Fruit fly (Drosophila melanogaster) whole organism, embryonic: ENCODE measurements around the gene haf.

Source experiments
- Abd-B ChIP-seq: fragments of 200-800 bp; sonication (Bioruptor generic); optimal IDR thresholded peaks from 2 replicates; lab custom pipeline; 2018; ENCODE audit warnings: missing biosample characterization, mild to moderate bottlenecking, missing genetic modification characterization, moderate library complexity
- CG11696 ChIP-seq: fragments of 200-800 bp; sonication (Bioruptor generic); IDR thresholded peaks from 2 replicates; pipeline ENCODE4 v1.3.6; 2022; ENCODE audit warnings: missing biosample characterization, missing genetic modification characterization
- CG12942 ChIP-seq: fragments of 200-800 bp; sonication (Bioruptor generic); optimal IDR thresholded peaks from 3 replicates; lab custom pipeline; 2016; ENCODE audit warnings: missing biosample characterization, missing genetic modification characterization
- CG13287 ChIP-seq: fragments of 200-800 bp; sonication (Bioruptor generic); IDR thresholded peaks from 2 replicates; pipeline ENCODE4 v1.3.6; 2022; ENCODE audit warnings: missing biosample characterization, missing genetic modification characterization; ENCODE audit not compliant: partially characterized antibody
- CG14965 ChIP-seq: fragments of 200-800 bp; sonication (Bioruptor generic); optimal IDR thresholded peaks from 2 replicates; lab custom pipeline; 2016; ENCODE audit warnings: missing biosample characterization, missing genetic modification characterization, borderline replicate concordance
- CG15514 ChIP-seq: fragments of 200-800 bp; sonication (Bioruptor generic); optimal IDR thresholded peaks from 3 replicates; lab custom pipeline; 2017; ENCODE audit warnings: missing biosample characterization, missing genetic modification characterization, mild to moderate bottlenecking, moderate library complexity, missing genetic modification reagents
- CG18011 ChIP-seq: fragments of 200-800 bp; sonication (Bioruptor generic); optimal IDR thresholded peaks from 2 replicates; lab custom pipeline; 2017; ENCODE audit warnings: missing biosample characterization, missing genetic modification characterization, mild to moderate bottlenecking, moderate library complexity, missing genotype
- CG18262 ChIP-seq: fragments of 200-800 bp; optimal IDR thresholded peaks from 3 replicates; lab custom pipeline; 2019; ENCODE audit warnings: missing biosample characterization, mild to moderate bottlenecking, missing genetic modification characterization, moderate library complexity
- CG2202 ChIP-seq: fragments of 200-800 bp; sonication (Bioruptor generic); optimal IDR thresholded peaks from 2 replicates; lab custom pipeline; 2018; ENCODE audit warnings: missing biosample characterization, mild to moderate bottlenecking, missing genetic modification characterization
- CG2889 ChIP-seq: fragments of 200-800 bp; sonication (Bioruptor generic); IDR thresholded peaks from 3 replicates; pipeline ENCODE4 v1.3.6; 2022; ENCODE audit warnings: missing biosample characterization, missing genetic modification characterization
- CG31441 ChIP-seq: fragments of 200-800 bp; sonication (Bioruptor generic); IDR thresholded peaks from 2 replicates; pipeline ENCODE4 v1.3.6; 2022; ENCODE audit warnings: missing biosample characterization, missing genetic modification characterization
- CG32772 ChIP-seq: fragments of 200-800 bp; sonication (Bioruptor generic); IDR thresholded peaks from 2 replicates; pipeline ENCODE4 v1.3.6; 2022; ENCODE audit warnings: missing biosample characterization, missing genetic modification characterization
- CG4424 ChIP-seq: fragments of 200-800 bp; sonication (Bioruptor generic); optimal IDR thresholded peaks from 3 replicates; lab custom pipeline; 2016; ENCODE audit warnings: missing biosample characterization, missing genetic modification characterization
- CG5953 ChIP-seq: fragments of 200-800 bp; sonication (Bioruptor generic); IDR thresholded peaks from 2 replicates; pipeline ENCODE4 v1.3.6; 2022; ENCODE audit warnings: missing biosample characterization, missing genetic modification characterization
- CG7928 ChIP-seq: fragments of 200-800 bp; sonication (Bioruptor generic); optimal IDR thresholded peaks from 2 replicates; lab custom pipeline; 2017; ENCODE audit warnings: missing biosample characterization, mild to moderate bottlenecking, missing genetic modification characterization
- CoRest ChIP-seq: fragments of 200-800 bp; sonication (Bioruptor generic); optimal IDR thresholded peaks from 3 replicates; lab custom pipeline; 2018; ENCODE audit warnings: missing biosample characterization, mild to moderate bottlenecking, missing genetic modification characterization, moderate library complexity
- D19A ChIP-seq: fragments of 200-800 bp; optimal IDR thresholded peaks from 3 replicates; lab custom pipeline; 2019; ENCODE audit warnings: missing biosample characterization, mild to moderate bottlenecking, missing genetic modification characterization, moderate library complexity
- Deaf1 ChIP-seq: fragments of 200-800 bp; optimal IDR thresholded peaks from 3 replicates; lab custom pipeline; 2019; ENCODE audit warnings: missing biosample characterization, mild to moderate bottlenecking, missing genetic modification characterization, moderate library complexity
- Dip2 ChIP-seq: fragments of 200-800 bp; sonication (Bioruptor generic); IDR thresholded peaks from 2 replicates; pipeline ENCODE4 v1.3.6; 2022; ENCODE audit warnings: missing biosample characterization, missing genetic modification characterization
- Dip3 ChIP-seq: fragments of 200-800 bp; sonication (Bioruptor generic); optimal IDR thresholded peaks from 3 replicates; lab custom pipeline; 2016; ENCODE audit warnings: missing biosample characterization, missing genetic modification characterization
- Doc3 ChIP-seq: fragments of 200-800 bp; sonication (Bioruptor generic); IDR thresholded peaks from 3 replicates; pipeline ENCODE4 v1.3.6; 2022; ENCODE audit warnings: missing biosample characterization, missing genetic modification characterization; ENCODE audit not compliant: partially characterized antibody
- Dref ChIP-seq: fragments of 200-800 bp; sonication (Bioruptor generic); IDR thresholded peaks from 2 replicates; pipeline ENCODE4 v1.3.6; 2022; ENCODE audit warnings: missing biosample characterization, missing genetic modification characterization
- Drgx ChIP-seq: fragments of 200-800 bp; sonication (Bioruptor generic); IDR thresholded peaks from 2 replicates; pipeline ENCODE4 v1.3.6; 2022; ENCODE audit warnings: missing biosample characterization, missing genetic modification characterization
- Elba2 ChIP-seq: fragments of 200-800 bp; sonication (Bioruptor generic); optimal IDR thresholded peaks from 3 replicates; lab custom pipeline; 2016; ENCODE audit warnings: missing biosample characterization, missing genetic modification characterization
- Ets65A ChIP-seq: fragments of 200-800 bp; sonication (Bioruptor generic); peaks from one replicate; lab custom pipeline; 2016; ENCODE audit warnings: missing biosample characterization, missing genetic modification characterization
- GATAe ChIP-seq: fragments of 200-800 bp; sonication (Bioruptor generic); conservative IDR thresholded peaks from 2 replicates; pipeline ENCODE4 v1.3.6; 2022; ENCODE audit warnings: missing biosample characterization, missing genetic modification characterization
- HmgD ChIP-seq: fragments of 200-800 bp; sonication (Bioruptor generic); optimal IDR thresholded peaks from 3 replicates; lab custom pipeline; 2016; ENCODE audit warnings: missing biosample characterization, missing genetic modification characterization
- MBD-R2 ChIP-seq: fragments of 200-800 bp; sonication (Bioruptor generic); IDR thresholded peaks from 2 replicates; pipeline ENCODE4 v1.3.6; 2022; ENCODE audit warnings: missing biosample characterization, missing genetic modification characterization
- Neu2 ChIP-seq: fragments of 200-800 bp; sonication (Bioruptor generic); optimal IDR thresholded peaks from 3 replicates; lab custom pipeline; 2016; ENCODE audit warnings: missing biosample characterization, missing genetic modification characterization, borderline replicate concordance
- Sry-δ ChIP-seq: fragments of 200-800 bp; sonication (Bioruptor generic); optimal IDR thresholded peaks from 2 replicates; lab custom pipeline; 2016; ENCODE audit warnings: missing biosample characterization, missing genetic modification characterization
- Xbp1 ChIP-seq: fragments of 200-800 bp; sonication (Bioruptor generic); optimal IDR thresholded peaks from 3 replicates; lab custom pipeline; 2016; ENCODE audit warnings: missing biosample characterization, mild to moderate bottlenecking, missing genetic modification characterization
- amos ChIP-seq: fragments of 200-800 bp; sonication (Bioruptor generic); IDR thresholded peaks from 2 replicates; pipeline ENCODE4 v1.3.6; 2022; ENCODE audit warnings: missing biosample characterization, missing genetic modification characterization; ENCODE audit not compliant: partially characterized antibody
- bigmax ChIP-seq: fragments of 200-800 bp; sonication (Bioruptor generic); optimal IDR thresholded peaks from 2 replicates; lab custom pipeline; 2018; ENCODE audit warnings: missing biosample characterization, mild to moderate bottlenecking, missing genetic modification characterization
- caup ChIP-seq: fragments of 200-800 bp; sonication (Bioruptor generic); optimal IDR thresholded peaks from 3 replicates; lab custom pipeline; 2017; ENCODE audit warnings: missing biosample characterization, mild to moderate bottlenecking, missing genetic modification characterization, moderate library complexity; ENCODE audit not compliant: severe bottlenecking
- dysf ChIP-seq: fragments of 200-800 bp; sonication (Bioruptor generic); IDR thresholded peaks from 3 replicates; pipeline ENCODE4 v1.3.6; 2022; ENCODE audit warnings: missing biosample characterization, missing genetic modification characterization
- gce ChIP-seq: fragments of 200-800 bp; sonication (Bioruptor generic); IDR thresholded peaks from 3 replicates; pipeline ENCODE4 v1.3.6; 2022; ENCODE audit warnings: missing biosample characterization, missing genetic modification characterization
- gro ChIP-seq: fragments of 200-800 bp; sonication (Bioruptor generic); optimal IDR thresholded peaks from 2 replicates; lab custom pipeline; 2016; ENCODE audit warnings: missing biosample characterization, missing genetic modification characterization
- her ChIP-seq: fragments of 200-800 bp; sonication (Bioruptor generic); optimal IDR thresholded peaks from 2 replicates; lab custom pipeline; 2016; ENCODE audit warnings: missing biosample characterization, missing genetic modification characterization
- hkb ChIP-seq, 2 experiments: fragments of 200-800 bp in 1 of 2; fragments of >200 bp in 1 of 2; sonication (Bioruptor generic) in 1 of 2; IDR thresholded peaks in 1 of 2; optimal IDR thresholded peaks in 1 of 2; 2 replicates each; pipeline versions ENCODE4 v1.3.6 to Lab custom; 2017 to 2022; ENCODE audit warnings: missing biosample characterization in 1 of 2, missing genetic modification characterization in 1 of 2
- jigr1 ChIP-seq: fragments of 200-800 bp; sonication (Bioruptor generic); IDR thresholded peaks from 3 replicates; pipeline ENCODE4 v1.3.6; 2022; ENCODE audit warnings: missing biosample characterization, missing genetic modification characterization
- p53 ChIP-seq: fragments of 200-800 bp; sonication (Bioruptor generic); optimal IDR thresholded peaks from 2 replicates; lab custom pipeline; 2016; ENCODE audit warnings: missing biosample characterization, missing genetic modification characterization
- pum ChIP-seq: fragments of 200-800 bp; sonication (Bioruptor generic); optimal IDR thresholded peaks from 2 replicates; lab custom pipeline; 2016; ENCODE audit warnings: missing biosample characterization, missing genetic modification characterization
- pzg ChIP-seq: fragments of 200-800 bp; sonication (Bioruptor generic); optimal IDR thresholded peaks from 3 replicates; lab custom pipeline; 2018; ENCODE audit warnings: missing biosample characterization, mild to moderate bottlenecking, missing genetic modification characterization, moderate library complexity
- schlank ChIP-seq: fragments of 200-800 bp; sonication (Bioruptor generic); optimal IDR thresholded peaks from 2 replicates; lab custom pipeline; 2018; ENCODE audit warnings: missing biosample characterization, mild to moderate bottlenecking, missing genetic modification characterization
- seq ChIP-seq: fragments of 200-800 bp; sonication (Bioruptor generic); IDR thresholded peaks from 2 replicates; pipeline ENCODE4 v1.3.6; 2022; ENCODE audit warnings: missing biosample characterization, missing genetic modification characterization
- slp2 ChIP-seq: fragments of 200-800 bp; sonication (Bioruptor generic); optimal IDR thresholded peaks from 2 replicates; lab custom pipeline; 2016; ENCODE audit warnings: missing biosample characterization, missing genetic modification characterization
- sug ChIP-seq: fragments of 200-800 bp; optimal IDR thresholded peaks from 2 replicates; lab custom pipeline; 2019; ENCODE audit warnings: missing biosample characterization, mild to moderate bottlenecking, missing genetic modification characterization, moderate library complexity
- tgo ChIP-seq: fragments of 200-800 bp; sonication (Bioruptor generic); IDR thresholded peaks from 3 replicates; pipeline ENCODE4 v1.3.6; 2022; ENCODE audit warnings: missing biosample characterization, missing genetic modification characterization

The haf gene

dm6 chr2L:1624750-1625149, 69.8 kb downstream of the haf start (continued):
- peak; percentile 47 for TF ChIP-seq D19A (tag; lab: Kevin White, UChicago)
- TF ChIP-seq CG4424 (GFP tag; lab: Kevin White, UChicago): peak; percentile 67
- TF ChIP-seq CG2889: peak; percentile 81
- TF ChIP-seq CG15514 (GFP tag; lab: Kevin White, UChicago): peak; percentile 67
- peak; percentile 58 for TF ChIP-seq schlank (tag; lab: Kevin White, UChicago)
- peak; percentile 56 for TF ChIP-seq CG11696
- TF ChIP-seq dysf (GFP tag; lab: Robert Waterston, UW): peak; percentile 91
- TF ChIP-seq Sry-δ (GFP tag; lab: Kevin White, UChicago): peak; percentile 41
- no peak for TF ChIP-seq CG2202
- peak; percentile 83 for TF ChIP-seq Xbp1 (GFP tag; lab: Kevin White, UChicago)
- peak; percentile 62 for TF ChIP-seq sug (tag; lab: Kevin White, UChicago)
- peak; percentile 33 for TF ChIP-seq slp2
- TF ChIP-seq CG12942 (GFP tag; lab: Kevin White, UChicago): peak; percentile 68
- TF ChIP-seq Ets65A (GFP tag; lab: Kevin White, UChicago): peak; percentile 96
- peak; percentile 73 for TF ChIP-seq CoRest (tag; lab: Kevin White, UChicago)
- no peak for TF ChIP-seq Drgx (GFP tag; lab: Robert Waterston, UW)
- TF ChIP-seq, all 482 proteins: peak for 354

- TF ChIP-seq HmgD (GFP tag; lab: Kevin White, UChicago) (no peak), Dref (no peak), jigr1 (GFP tag; lab: Robert Waterston, UW) (no peak), hkb (optimal IDR thresholded peaks at IDR 0.05; lab: Kevin White, UChicago) (no peak), hkb (GFP tag; IDR thresholded peaks at IDR 0.05; lab: Robert Waterston, UW) (0 out of 2 replicates have a peak, but pooled peaks have one; percentile 6), gro (GFP tag; lab: Kevin White, UChicago) (peak; percentile 62), p53 (GFP tag; lab: Kevin White, UChicago) (no peak), CG12942 (GFP tag; lab: Kevin White, UChicago) (no peak), Drgx (GFP tag; lab: Robert Waterston, UW) (no peak), her (GFP tag; lab: Kevin White, UChicago) (peak; percentile 48), Neu2 (GFP tag; lab: Kevin White, UChicago) (no peak), CG13287 (GFP tag; lab: Robert Waterston, UW) (no peak; the same call in 1 of the 2 replicates), CG18011 (GFP tag; lab: Kevin White, UChicago) (no peak), CG11696 (no peak), amos (no peak), Abd-B (GFP tag; lab: Kevin White, UChicago) (no peak), CG5953 (GFP tag; lab: Robert Waterston, UW) (no peak), caup (GFP tag; lab: Kevin White, UChicago) (peak; percentile 59), MBD-R2 (GFP tag; lab: Robert Waterston, UW) (no peak; the same call in 1 of the 2 replicates), pzg (GFP tag; lab: Kevin White, UChicago) (no peak), pum (no peak), gce (no peak), Dip2 (GFP tag; lab: Robert Waterston, UW) (no peak), Elba2 (GFP tag; lab: Kevin White, UChicago) (no peak), CG7928 (GFP tag; lab: Kevin White, UChicago) (no peak), tgo (0 out of 3 replicates have a peak, but pooled peaks have one; percentile 44), bigmax (GFP tag; lab: Kevin White, UChicago) (no peak), CG32772 (peak; percentile 14; the same call in 1 of the 2 replicates), GATAe (0 out of 2 replicates have a peak, but pooled peaks have one; percentile 25), Doc3 (GFP tag; lab: Robert Waterston, UW) (no peak), seq (GFP tag; lab: Robert Waterston, UW) (no peak), CG14965 (no peak), Deaf1 (tag; lab: Kevin White, UChicago) (peak; percentile 82), Dip3 (peak; percentile 20), CG18262 (no peak), CG31441 (GFP tag; lab: Robert Waterston, UW) (no peak)
These were observed 73.0 kb downstream of the haf start for dm6 chr2L:1627824-1628501.
